Fruit fly (Drosophila melanogaster) whole organism, prepupa: ENCODE results near the gene CG10591.

Experiments
- Blimp-1 ChIP-seq: fragments of 200-800 bp; sonication (Bioruptor generic); optimal IDR thresholded peaks from 3 replicates; lab custom pipeline; 2017; ENCODE audit warnings: missing biosample characterization, missing genetic modification characterization, mild to moderate bottlenecking, moderate library complexity, missing genetic modification reagents
- CG10669 ChIP-seq: fragments of 200-800 bp; sonication (Bioruptor generic); optimal IDR thresholded peaks from 3 replicates; lab custom pipeline; 2018; ENCODE audit warnings: missing biosample characterization, mild to moderate bottlenecking, missing genetic modification characterization, moderate library complexity
- CG11294 ChIP-seq: fragments of 200-800 bp; sonication (Bioruptor generic); IDR thresholded peaks from 2 replicates; pipeline ENCODE4 v1.3.6; 2022; ENCODE audit warnings: missing biosample characterization, missing genetic modification characterization
- CG11762 ChIP-seq: fragments of 200-800 bp; sonication (Bioruptor generic); optimal IDR thresholded peaks from 3 replicates; lab custom pipeline; 2016; ENCODE audit warnings: missing biosample characterization, missing genetic modification characterization; ENCODE audit not compliant: insufficient read depth
- CG11902 ChIP-seq: fragments of 200-800 bp; sonication (Bioruptor generic); optimal IDR thresholded peaks from 3 replicates; lab custom pipeline; 2016; ENCODE audit warnings: missing biosample characterization, missing genetic modification characterization
- CG15336 ChIP-seq: fragments of 200-800 bp; sonication (Bioruptor generic); IDR thresholded peaks from 2 replicates; pipeline ENCODE4 v1.3.6; 2022; ENCODE audit warnings: missing biosample characterization, missing genetic modification characterization
- CG1621 ChIP-seq: fragments of 200-800 bp; sonication (Bioruptor generic); optimal IDR thresholded peaks from 3 replicates; lab custom pipeline; 2018; ENCODE audit warnings: missing biosample characterization, mild to moderate bottlenecking, missing genetic modification characterization
- CG16779 ChIP-seq: fragments of 200-800 bp; sonication (Bioruptor generic); optimal IDR thresholded peaks from 3 replicates; lab custom pipeline; 2017; ENCODE audit warnings: missing biosample characterization, mild to moderate bottlenecking, missing genetic modification characterization
- CG3032 ChIP-seq: fragments of 200-800 bp; optimal IDR thresholded peaks from 2 replicates; lab custom pipeline; 2019; ENCODE audit warnings: missing biosample characterization, mild to moderate bottlenecking, missing genetic modification characterization, moderate library complexity
- CG31627 ChIP-seq: fragments of 200-800 bp; sonication (Bioruptor generic); optimal IDR thresholded peaks from 3 replicates; lab custom pipeline; 2016; ENCODE audit warnings: missing biosample characterization, missing genetic modification characterization
- CG32006 ChIP-seq: fragments of 200-800 bp; sonication (Bioruptor generic); optimal IDR thresholded peaks from 3 replicates; lab custom pipeline; 2017; ENCODE audit warnings: missing biosample characterization, mild to moderate bottlenecking, missing genetic modification characterization
- CG34406 ChIP-seq: fragments of 200-800 bp; sonication (Bioruptor generic); optimal IDR thresholded peaks from 3 replicates; lab custom pipeline; 2016; ENCODE audit warnings: missing biosample characterization, missing genetic modification characterization
- CG3919 ChIP-seq: fragments of 200-800 bp; sonication (Bioruptor generic); optimal IDR thresholded peaks from 3 replicates; lab custom pipeline; 2016; ENCODE audit warnings: missing biosample characterization, missing genetic modification characterization
- CG4318 ChIP-seq: fragments of 200-800 bp; sonication (Bioruptor generic); optimal IDR thresholded peaks from 3 replicates; lab custom pipeline; 2017; ENCODE audit warnings: missing biosample characterization, mild to moderate bottlenecking, missing genetic modification characterization
- CG6276 ChIP-seq: fragments of 200-800 bp; sonication (Bioruptor generic); optimal IDR thresholded peaks from 2 replicates; lab custom pipeline; 2017; ENCODE audit warnings: missing biosample characterization, mild to moderate bottlenecking, missing genetic modification characterization
- CG6792 ChIP-seq: fragments of 200-800 bp; sonication (Bioruptor generic); optimal IDR thresholded peaks from 3 replicates; lab custom pipeline; 2016; ENCODE audit warnings: missing biosample characterization, missing genetic modification characterization
- CG6808 ChIP-seq: fragments of 200-800 bp; sonication (Bioruptor generic); optimal IDR thresholded peaks from 3 replicates; lab custom pipeline; 2017; ENCODE audit warnings: missing biosample characterization, missing genetic modification characterization, mild to moderate bottlenecking, moderate library complexity, missing genetic modification reagents
- CG6854 ChIP-seq: fragments of 200-800 bp; sonication (Bioruptor generic); optimal IDR thresholded peaks from 2 replicates; lab custom pipeline; 2017; ENCODE audit warnings: missing biosample characterization, mild to moderate bottlenecking, missing genetic modification characterization
- CG7368 ChIP-seq: fragments of 200-800 bp; sonication (Bioruptor generic); optimal IDR thresholded peaks from 3 replicates; lab custom pipeline; 2016; ENCODE audit warnings: missing biosample characterization, missing genetic modification characterization
- CG8119 ChIP-seq: fragments of 200-800 bp; sonication (Bioruptor generic); IDR thresholded peaks from 3 replicates; pipeline ENCODE4 v1.3.6; 2022; ENCODE audit warnings: missing biosample characterization, missing genetic modification characterization
- CG8319 ChIP-seq: fragments of 200-800 bp; sonication (Bioruptor generic); optimal IDR thresholded peaks from 3 replicates; lab custom pipeline; 2016; ENCODE audit warnings: missing biosample characterization, missing genetic modification characterization
- CG9139 ChIP-seq: fragments of 200-800 bp; sonication (Bioruptor generic); optimal IDR thresholded peaks from 3 replicates; lab custom pipeline; 2017; ENCODE audit warnings: missing biosample characterization, mild to moderate bottlenecking, missing genetic modification characterization
- Eip75B ChIP-seq: fragments of 200-800 bp; sonication (Bioruptor generic); optimal IDR thresholded peaks from 3 replicates; lab custom pipeline; 2016; ENCODE audit warnings: missing biosample characterization, missing genetic modification characterization
- Eip93F ChIP-seq: fragments of 200-800 bp; sonication (Bioruptor generic); optimal IDR thresholded peaks from 2 replicates; lab custom pipeline; 2016; ENCODE audit warnings: missing biosample characterization, mild to moderate bottlenecking, missing genetic modification characterization
- Ets21C ChIP-seq: fragments of 200-800 bp; sonication (Bioruptor generic); optimal IDR thresholded peaks from 3 replicates; lab custom pipeline; 2016; ENCODE audit warnings: missing biosample characterization, missing genetic modification characterization
- Ets96B ChIP-seq: fragments of 200-800 bp; optimal IDR thresholded peaks from 2 replicates; lab custom pipeline; 2019; ENCODE audit warnings: missing biosample characterization, mild to moderate bottlenecking, missing genetic modification characterization, moderate library complexity
- Gug ChIP-seq: fragments of 200-800 bp; sonication (Bioruptor generic); IDR thresholded peaks from 2 replicates; pipeline ENCODE4 v1.3.6; 2022; ENCODE audit warnings: missing biosample characterization, missing genetic modification characterization
- Hr39 ChIP-seq: fragments of 200-800 bp; sonication (Bioruptor generic); optimal IDR thresholded peaks from 2 replicates; lab custom pipeline; 2016; ENCODE audit warnings: missing biosample characterization, missing genetic modification characterization
- Hr4 ChIP-seq: fragments of 200-800 bp; sonication (Bioruptor generic); optimal IDR thresholded peaks from 3 replicates; lab custom pipeline; 2016; ENCODE audit warnings: missing biosample characterization, missing genetic modification characterization
- Lpt ChIP-seq: fragments of 200-800 bp; sonication (Bioruptor generic); optimal IDR thresholded peaks from 3 replicates; lab custom pipeline; 2016; ENCODE audit warnings: missing biosample characterization, missing genetic modification characterization
- Met ChIP-seq: fragments of 200-800 bp; sonication (Bioruptor generic); optimal IDR thresholded peaks from 3 replicates; lab custom pipeline; 2016; ENCODE audit warnings: missing biosample characterization, missing genetic modification characterization
- OdsH ChIP-seq: fragments of 200-800 bp; sonication (Bioruptor generic); optimal IDR thresholded peaks from 3 replicates; lab custom pipeline; 2016; ENCODE audit warnings: missing biosample characterization, missing genetic modification characterization
- Smox ChIP-seq: fragments of 200-800 bp; sonication (Bioruptor generic); optimal IDR thresholded peaks from 3 replicates; lab custom pipeline; 2016; ENCODE audit warnings: missing biosample characterization, missing genetic modification characterization
- Sox102F ChIP-seq: fragments of 200-800 bp; sonication (Bioruptor generic); optimal IDR thresholded peaks from 2 replicates; lab custom pipeline; 2016; ENCODE audit warnings: missing biosample characterization, mild to moderate bottlenecking, missing genetic modification characterization
- Sox14 ChIP-seq: fragments of 200-800 bp; sonication (Bioruptor generic); optimal IDR thresholded peaks from 3 replicates; lab custom pipeline; 2016; ENCODE audit warnings: missing biosample characterization, missing genetic modification characterization
- Sox15 ChIP-seq: fragments of 200-800 bp; sonication (Bioruptor generic); optimal IDR thresholded peaks from 3 replicates; lab custom pipeline; 2016; ENCODE audit warnings: missing biosample characterization, missing genetic modification characterization
- achi ChIP-seq: fragments of 200-800 bp; sonication (Bioruptor generic); optimal IDR thresholded peaks from 3 replicates; lab custom pipeline; 2016; ENCODE audit warnings: missing biosample characterization, missing genetic modification characterization
- acj6 ChIP-seq: fragments of 200-800 bp; sonication (Bioruptor generic); optimal IDR thresholded peaks from 3 replicates; lab custom pipeline; 2016; ENCODE audit warnings: missing biosample characterization, missing genetic modification characterization
- cyc ChIP-seq: fragments of 200-800 bp; sonication (Bioruptor generic); optimal IDR thresholded peaks from 3 replicates; lab custom pipeline; 2016; ENCODE audit warnings: missing biosample characterization, missing genetic modification characterization
- dac ChIP-seq: fragments of 200-800 bp; sonication (Bioruptor generic); optimal IDR thresholded peaks from 2 replicates; lab custom pipeline; 2017; ENCODE audit warnings: missing biosample characterization, mild to moderate bottlenecking, missing genetic modification characterization
- dsx ChIP-seq: fragments of 200-800 bp; optimal IDR thresholded peaks from 3 replicates; lab custom pipeline; 2019; ENCODE audit warnings: missing biosample characterization, mild to moderate bottlenecking, missing genetic modification characterization, moderate library complexity; ENCODE audit not compliant: poor library complexity, severe bottlenecking
- eg ChIP-seq: fragments of 200-800 bp; sonication (Bioruptor generic); IDR thresholded peaks from 3 replicates; pipeline ENCODE4 v1.3.6; 2022; ENCODE audit warnings: missing biosample characterization, missing genetic modification characterization
- esn ChIP-seq: fragments of 200-800 bp; sonication (Bioruptor generic); optimal IDR thresholded peaks from 2 replicates; lab custom pipeline; 2016; ENCODE audit warnings: missing biosample characterization, mild to moderate bottlenecking, missing genetic modification characterization, moderate library complexity
- fd59A ChIP-seq: fragments of 200-800 bp; sonication (Bioruptor generic); optimal IDR thresholded peaks from 2 replicates; lab custom pipeline; 2017; ENCODE audit warnings: missing biosample characterization, mild to moderate bottlenecking, missing genetic modification characterization, missing genetic modification reagents
- fd85E ChIP-seq: fragments of 200-800 bp; sonication (Bioruptor generic); optimal IDR thresholded peaks from 3 replicates; lab custom pipeline; 2016; ENCODE audit warnings: missing biosample characterization, missing genetic modification characterization
- fkh ChIP-seq: fragments of 200-800 bp; sonication (Bioruptor generic); optimal IDR thresholded peaks from 3 replicates; lab custom pipeline; 2017; ENCODE audit warnings: missing biosample characterization, mild to moderate bottlenecking, missing genetic modification characterization, moderate library complexity
- lz ChIP-seq: fragments of 200-800 bp; sonication (Bioruptor generic); optimal IDR thresholded peaks from 3 replicates; lab custom pipeline; 2016; ENCODE audit warnings: missing biosample characterization, missing genetic modification characterization
- net ChIP-seq: fragments of 200-800 bp; sonication (Bioruptor generic); optimal IDR thresholded peaks from 3 replicates; lab custom pipeline; 2016; ENCODE audit warnings: missing biosample characterization, missing genetic modification characterization
- pdm3 ChIP-seq: fragments of 200-800 bp; sonication (Bioruptor generic); optimal IDR thresholded peaks from 3 replicates; lab custom pipeline; 2016; ENCODE audit warnings: missing biosample characterization, missing genetic modification characterization
- spab ChIP-seq: fragments of 200-800 bp; sonication (Bioruptor generic); optimal IDR thresholded peaks from 2 replicates; lab custom pipeline; 2017; ENCODE audit warnings: missing biosample characterization, mild to moderate bottlenecking, missing genetic modification characterization, missing genetic modification reagents
- ss ChIP-seq, 2 experiments: fragments of 200-800 bp; sonication (Bioruptor generic); optimal IDR thresholded peaks; 2 replicates in 1 of 2; 3 replicates in 1 of 2; lab custom pipeline; 2017 to 2018; ENCODE audit warnings: mild to moderate bottlenecking in 2 of 2, missing biosample characterization in 2 of 2, missing genetic modification characterization in 2 of 2, moderate library complexity in 1 of 2
- svp ChIP-seq: fragments of 200-800 bp; sonication (Bioruptor generic); peaks from one replicate; lab custom pipeline; 2016; ENCODE audit warnings: missing biosample characterization, missing genetic modification characterization
- vri ChIP-seq: fragments of 200-800 bp; sonication (Bioruptor generic); optimal IDR thresholded peaks from 3 replicates; lab custom pipeline; 2016; ENCODE audit warnings: missing biosample characterization, mild to moderate bottlenecking, missing genetic modification characterization

The CG10591 gene

DNA sequence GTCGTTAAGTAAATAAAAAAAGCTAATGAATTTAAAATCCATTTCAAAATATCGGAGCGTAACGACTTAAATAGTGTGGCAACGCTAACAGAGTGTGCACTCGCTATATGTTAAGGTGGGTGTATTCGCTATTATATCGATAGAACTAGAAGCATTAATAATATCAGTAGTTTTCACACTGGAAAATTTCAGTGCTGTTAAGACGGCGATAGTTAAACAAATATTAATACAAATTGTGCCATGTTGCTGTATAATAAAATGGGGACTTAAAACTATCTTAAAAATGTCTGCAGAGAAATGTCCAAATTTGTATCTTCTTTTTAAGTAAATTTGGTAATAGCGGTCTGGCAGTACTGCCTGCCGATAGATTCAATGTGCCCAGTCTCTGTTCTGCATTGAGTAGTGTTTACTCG lies 16.2 kb downstream of the CG10591 start:
- TF ChIP-seq CG8319 (GFP tag; lab: Kevin White, UChicago), result peak; percentile 39
- TF ChIP-seq CG15336 (GFP tag; lab: Robert Waterston, UW), result peak; percentile 60
- peak; percentile 89 for TF ChIP-seq eg (GFP tag; lab: Robert Waterston, UW)
- TF ChIP-seq CG11762 (GFP tag; lab: Kevin White, UChicago), result peak; percentile 58
- TF ChIP-seq Ets96B (tag; lab: Kevin White, UChicago), result no peak
- peak; percentile 96 for TF ChIP-seq fkh (GFP tag; lab: Kevin White, UChicago)
- TF ChIP-seq CG1621, result no peak
- peak; percentile 78 for TF ChIP-seq esn (GFP tag; lab: Kevin White, UChicago)
- TF ChIP-seq Blimp-1, result no peak
- peak; percentile 53 for TF ChIP-seq CG34406 (GFP tag; lab: Kevin White, UChicago)
- TF ChIP-seq spab (GFP tag; lab: Kevin White, UChicago), result no peak
- peak; percentile 51 for TF ChIP-seq CG6792 (GFP tag; lab: Kevin White, UChicago)
- no peak for TF ChIP-seq dac
- TF ChIP-seq pdm3 (GFP tag; lab: Kevin White, UChicago), result no peak
- no peak for TF ChIP-seq Sox102F (GFP tag; lab: Kevin White, UChicago)
- TF ChIP-seq Eip75B (GFP tag; lab: Kevin White, UChicago), result no peak
- TF ChIP-seq Smox (GFP tag; lab: Kevin White, UChicago), result no peak
- peak; percentile 82 for TF ChIP-seq Gug
- no peak for TF ChIP-seq Eip93F
- peak; percentile 68 for TF ChIP-seq CG4318 (GFP tag; lab: Kevin White, UChicago)
- no peak for TF ChIP-seq Met
- TF ChIP-seq Lpt (GFP tag; lab: Kevin White, UChicago), result peak; percentile 51
- peak; percentile 52 for TF ChIP-seq fd59A (GFP tag; lab: Kevin White, UChicago)
- TF ChIP-seq CG31627, result peak; percentile 91
- TF ChIP-seq Hr4, result no peak
- TF ChIP-seq CG10669 (GFP tag; lab: Kevin White, UChicago), result no peak
- no peak for TF ChIP-seq net (GFP tag; lab: Kevin White, UChicago)
- TF ChIP-seq CG6854 (GFP tag; lab: Kevin White, UChicago), result no peak
- TF ChIP-seq CG7368 (GFP tag; lab: Kevin White, UChicago), result peak; percentile 60
- TF ChIP-seq achi, result no peak
- no peak for TF ChIP-seq fd85E (GFP tag; lab: Kevin White, UChicago)
- TF ChIP-seq CG11294 (GFP tag; lab: Robert Waterston, UW), result peak; percentile 74
- no peak for TF ChIP-seq cyc
- no peak for TF ChIP-seq dsx (GFP tag; lab: Kevin White, UChicago)
- no peak for TF ChIP-seq ss (GFP tag; optimal IDR thresholded peaks at IDR 0.05; lab: Kevin White, UChicago)
- peak; percentile 79 for TF ChIP-seq CG11902 (GFP tag; lab: Kevin White, UChicago)
- TF ChIP-seq svp, result no peak
- no peak for TF ChIP-seq Sox14
- TF ChIP-seq CG6276, result no peak
- no peak for TF ChIP-seq CG6808 (GFP tag; lab: Kevin White, UChicago)
- TF ChIP-seq OdsH (GFP tag; lab: Kevin White, UChicago), result no peak
- TF ChIP-seq lz (GFP tag; lab: Kevin White, UChicago), result peak; percentile 82
- TF ChIP-seq acj6, result peak; percentile 78
- peak; percentile 91 for TF ChIP-seq Hr39 (GFP tag; lab: Kevin White, UChicago)
- peak; percentile 71 for TF ChIP-seq Sox15 (GFP tag; lab: Kevin White, UChicago)
- no peak for TF ChIP-seq vri (GFP tag; lab: Kevin White, UChicago)
- no peak for TF ChIP-seq Ets21C (GFP tag; lab: Kevin White, UChicago)
- peak; percentile 49; the same call in 1 of the 3 replicates for TF ChIP-seq CG8119 (GFP tag; lab: Robert Waterston, UW)
- TF ChIP-seq CG3919, result no peak
- no peak for TF ChIP-seq CG3032 (tag; lab: Kevin White, UChicago)
- no peak for TF ChIP-seq CG16779 (tag; lab: Kevin White, UChicago)
- TF ChIP-seq CG32006, result no peak
- no peak for TF ChIP-seq CG9139 (GFP tag; lab: Kevin White, UChicago)
